Worm (Caenorhabditis elegans): ENCODE results near the gene ubc-22.

DNA sequence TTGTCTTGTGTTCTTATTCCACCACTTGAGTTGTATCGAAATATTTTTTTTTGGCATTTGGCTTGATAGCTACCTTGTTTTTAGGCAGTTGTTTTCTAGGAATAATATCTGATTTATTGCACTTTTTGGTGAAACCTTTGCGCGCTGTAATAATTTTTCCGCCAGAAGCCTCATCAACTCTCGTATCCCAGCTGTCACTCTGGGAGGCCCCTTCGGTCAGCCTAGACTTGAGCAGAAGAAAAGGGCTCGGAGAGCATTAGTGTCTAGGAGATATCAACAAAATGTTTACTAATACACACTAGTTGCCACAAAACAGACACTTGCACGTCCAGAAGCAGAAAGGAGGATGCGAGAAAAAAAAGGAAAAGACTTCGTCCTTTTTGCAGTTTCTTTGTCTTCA lies 19.9 kb upstream of the ubc-22 start:
- TF ChIP-seq lin-39 (tag; optimal IDR thresholded peaks at IDR 0.05): no peak
- no peak for TF ChIP-seq mdl-1 (tag; optimal IDR thresholded peaks at IDR 0.05)
- no peak for TF ChIP-seq ZK546.5 (tag; optimal IDR thresholded peaks at IDR 0.05)
- no peak for TF ChIP-seq ztf-4 (tag; optimal IDR thresholded peaks at IDR 0.05)
- TF ChIP-seq mbf-1 (tag; optimal IDR thresholded peaks at IDR 0.05): no peak
- TF ChIP-seq gmeb-1 (tag; optimal IDR thresholded peaks at IDR 0.05): no peak
- no peak for TF ChIP-seq nhr-11 (tag; optimal IDR thresholded peaks at IDR 0.05)
- no peak for TF ChIP-seq nhr-237 (tag; optimal IDR thresholded peaks at IDR 0.05)

Data from whole organism, L2 larva.